Fruit fly (Drosophila melanogaster) whole organism, pupa: Measurements from ENCODE around the gene Mic26-27.

ENCODE experiments used
- CG10348 ChIP-seq: fragments of 200-800 bp; sonication (Bioruptor generic); IDR thresholded peaks from 2 replicates; pipeline ENCODE4 v1.3.6; 2022; ENCODE audit warnings: missing biosample characterization, missing genetic modification characterization
- CG12605 ChIP-seq: fragments of 200-800 bp; sonication (Bioruptor generic); IDR thresholded peaks from 2 replicates; pipeline ENCODE4 v1.3.6; 2022; ENCODE audit warnings: missing biosample characterization, missing genetic modification characterization
- CG13204 ChIP-seq: fragments of 200-800 bp; sonication (Bioruptor generic); optimal IDR thresholded peaks from 2 replicates; lab custom pipeline; 2018; ENCODE audit warnings: missing biosample characterization, mild to moderate bottlenecking, missing genetic modification characterization, moderate library complexity
- CG14655 ChIP-seq: fragments of 200-800 bp; sonication (Bioruptor generic); optimal IDR thresholded peaks from 3 replicates; lab custom pipeline; 2017; ENCODE audit warnings: mild to moderate bottlenecking, missing biosample characterization, missing genetic modification reagents, missing genetic modification characterization
- CG15710 ChIP-seq: fragments of 200-800 bp; sonication (Bioruptor generic); optimal IDR thresholded peaks from 2 replicates; lab custom pipeline; 2018; ENCODE audit warnings: missing biosample characterization, mild to moderate bottlenecking, missing genetic modification characterization, moderate library complexity
- CG17806 ChIP-seq: fragments of 200-800 bp; sonication (Bioruptor generic); optimal IDR thresholded peaks from 2 replicates; lab custom pipeline; 2018; ENCODE audit warnings: missing biosample characterization, mild to moderate bottlenecking, missing genetic modification characterization, moderate library complexity
- CG32121 ChIP-seq: fragments of 200-800 bp; sonication (Bioruptor generic); IDR thresholded peaks from 2 replicates; pipeline ENCODE4 v1.3.6; 2022; ENCODE audit warnings: missing biosample characterization, missing genetic modification characterization
- CG34367 ChIP-seq: fragments of 200-800 bp; sonication (Bioruptor generic); optimal IDR thresholded peaks from 2 replicates; lab custom pipeline; 2018; ENCODE audit warnings: missing biosample characterization, mild to moderate bottlenecking, missing genetic modification characterization
- CG4496 ChIP-seq: fragments of 200-800 bp; sonication (Bioruptor generic); IDR thresholded peaks from 3 replicates; pipeline ENCODE4 v1.3.6; 2022; ENCODE audit warnings: missing biosample characterization, missing genetic modification characterization
- CG8159 ChIP-seq: fragments of 200-800 bp; sonication (Bioruptor generic); optimal IDR thresholded peaks from 3 replicates; lab custom pipeline; 2018; ENCODE audit warnings: missing biosample characterization, mild to moderate bottlenecking, missing genetic modification characterization, moderate library complexity
- CG8301 ChIP-seq: fragments of 200-800 bp; sonication (Bioruptor generic); optimal IDR thresholded peaks from 2 replicates; lab custom pipeline; 2018; ENCODE audit warnings: missing biosample characterization, mild to moderate bottlenecking, missing genetic modification characterization
- CG9948 ChIP-seq: fragments of 200-800 bp; sonication (Bioruptor generic); optimal IDR thresholded peaks from 2 replicates; lab custom pipeline; 2018; ENCODE audit warnings: missing biosample characterization, mild to moderate bottlenecking, missing genetic modification characterization, moderate library complexity
- D1 ChIP-seq: fragments of 200-800 bp; sonication (Bioruptor generic); optimal IDR thresholded peaks from 2 replicates; lab custom pipeline; 2018; ENCODE audit warnings: missing biosample characterization, mild to moderate bottlenecking, missing genetic modification characterization, moderate library complexity
- EcR ChIP-seq: fragments of 200-800 bp; sonication (Bioruptor generic); optimal IDR thresholded peaks from 3 replicates; lab custom pipeline; 2019; ENCODE audit warnings: missing biosample characterization, missing genetic modification characterization, mild to moderate bottlenecking, moderate library complexity, missing genetic modification reagents
- Ets98B ChIP-seq: fragments of 200-800 bp; sonication (Bioruptor generic); IDR thresholded peaks from 2 replicates; pipeline ENCODE4 v1.3.6; 2022; ENCODE audit warnings: missing biosample characterization, missing genetic modification characterization
- Pif1A ChIP-seq: fragments of 200-800 bp; sonication (Bioruptor generic); optimal IDR thresholded peaks from 3 replicates; lab custom pipeline; 2016; ENCODE audit warnings: missing biosample characterization, missing genetic modification characterization
- Pif1B ChIP-seq: fragments of 200-800 bp; sonication (Bioruptor generic); optimal IDR thresholded peaks from 3 replicates; lab custom pipeline; 2016; ENCODE audit warnings: missing biosample characterization, missing genetic modification characterization
- Snoo ChIP-seq: fragments of 200-800 bp; sonication (Bioruptor generic); optimal IDR thresholded peaks from 3 replicates; lab custom pipeline; 2017; ENCODE audit warnings: missing biosample characterization, mild to moderate bottlenecking, missing genetic modification characterization, inconsistent platforms
- fd96Ca ChIP-seq: fragments of 200-800 bp; sonication (Bioruptor generic); IDR thresholded peaks from 3 replicates; pipeline ENCODE4 v1.3.6; 2022; ENCODE audit warnings: missing biosample characterization, missing genetic modification characterization
- gl ChIP-seq: fragments of 200-800 bp; sonication (Bioruptor generic); optimal IDR thresholded peaks from 2 replicates; lab custom pipeline; 2018; ENCODE audit warnings: missing biosample characterization, mild to moderate bottlenecking, missing genetic modification characterization
- rn ChIP-seq: fragments of 200-800 bp; sonication (Bioruptor generic); IDR thresholded peaks from 2 replicates; pipeline ENCODE4 v1.3.6; 2022; ENCODE audit warnings: missing biosample characterization, missing genetic modification characterization

Gene Mic26-27

dm6 chr3R:16186791-16187681, 40.4 kb upstream of the Mic26-27 start, which contains the start of gene sra:
Gene sra (plus strand): TSS chr3R:16186999.
- no peak for TF ChIP-seq EcR (GFP tag; lab: Kevin White, UChicago)
- TF ChIP-seq Pif1A (GFP tag; lab: Kevin White, UChicago) = no peak
- no peak for TF ChIP-seq CG34367 (tag; lab: Kevin White, UChicago)
- TF ChIP-seq CG12605 (GFP tag; lab: Robert Waterston, UW) = 0 out of 2 replicates have a peak, but pooled peaks have one; percentile 21
- no peak for TF ChIP-seq rn (GFP tag; lab: Robert Waterston, UW)
- TF ChIP-seq CG15710 (tag; lab: Kevin White, UChicago) = no peak
- TF ChIP-seq CG9948 (tag; lab: Kevin White, UChicago) = no peak
- TF ChIP-seq CG32121 (GFP tag; lab: Robert Waterston, UW) = no peak
- TF ChIP-seq CG13204 (GFP tag; lab: Kevin White, UChicago) = no peak
- TF ChIP-seq CG4496 (GFP tag; lab: Robert Waterston, UW) = peak; percentile 43; the same call in 1 of the 3 replicates
- TF ChIP-seq CG8301 (tag; lab: Kevin White, UChicago) = no peak
- TF ChIP-seq Ets98B (GFP tag; lab: Robert Waterston, UW) = peak; percentile 27
- TF ChIP-seq, all 21 proteins: peak for 3

dm6 chr3R:16182269-16182875, 35.7 kb upstream of the Mic26-27 start:
- TF ChIP-seq CG15710 (tag; lab: Kevin White, UChicago) = no peak
- TF ChIP-seq CG9948 (tag; lab: Kevin White, UChicago) = no peak
- no peak for TF ChIP-seq CG32121 (GFP tag; lab: Robert Waterston, UW)
- TF ChIP-seq Ets98B (GFP tag; lab: Robert Waterston, UW) = no peak
- peak; percentile 93 for TF ChIP-seq EcR (GFP tag; lab: Kevin White, UChicago)
- no peak for TF ChIP-seq gl (tag; lab: Kevin White, UChicago)
- no peak; the same call in 2 of the 3 replicates for TF ChIP-seq fd96Ca (GFP tag; lab: Robert Waterston, UW)
- TF ChIP-seq rn (GFP tag; lab: Robert Waterston, UW) = no peak
- TF ChIP-seq CG13204 (GFP tag; lab: Kevin White, UChicago) = no peak
- no peak for TF ChIP-seq Pif1A (GFP tag; lab: Kevin White, UChicago)
- TF ChIP-seq Pif1B = no peak
- no peak for TF ChIP-seq Snoo (tag; lab: Kevin White, UChicago)
- TF ChIP-seq CG8301 (tag; lab: Kevin White, UChicago) = no peak
- no peak for TF ChIP-seq CG14655
- 0 out of 3 replicates have a peak, but pooled peaks have one; percentile 39 for TF ChIP-seq CG4496 (GFP tag; lab: Robert Waterston, UW)
- TF ChIP-seq, all 21 proteins: peak for 2

dm6 chr3R:16180476-16181070, 33.9 kb upstream of the Mic26-27 start, which contains the start of gene CG8927:
Gene CG8927 (plus strand): TSS chr3R:16181020.
- TF ChIP-seq fd96Ca (GFP tag; lab: Robert Waterston, UW) (no peak), gl (tag; lab: Kevin White, UChicago) (no peak), Pif1B (no peak), CG34367 (tag; lab: Kevin White, UChicago) (no peak), D1 (no peak)

DNA sequence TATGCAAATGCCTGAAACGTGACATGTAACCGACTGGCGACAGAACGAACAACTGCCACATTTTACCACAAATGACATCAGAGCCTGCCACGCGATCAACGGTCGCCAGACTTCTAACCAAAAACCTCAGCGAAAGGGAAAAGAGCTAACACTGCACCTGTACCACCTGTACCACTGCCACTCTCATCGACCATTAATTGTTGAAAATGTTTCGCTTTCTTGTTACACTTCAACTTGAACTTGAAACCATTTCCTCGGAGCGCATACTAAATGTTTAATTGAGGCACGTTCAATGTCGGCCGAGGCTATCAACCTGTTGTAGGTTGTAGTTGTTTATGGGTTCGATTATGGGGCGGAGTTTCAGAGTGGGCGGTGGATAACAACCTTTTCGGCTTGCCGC, 29.9 kb upstream of the Mic26-27 start:
- TF ChIP-seq CG32121 (GFP tag; lab: Robert Waterston, UW) (no peak), fd96Ca (GFP tag; lab: Robert Waterston, UW) (no peak), CG17806 (tag; lab: Kevin White, UChicago) (no peak), gl (tag; lab: Kevin White, UChicago) (no peak), CG15710 (tag; lab: Kevin White, UChicago) (no peak), CG4496 (GFP tag; lab: Robert Waterston, UW) (no peak)

DNA sequence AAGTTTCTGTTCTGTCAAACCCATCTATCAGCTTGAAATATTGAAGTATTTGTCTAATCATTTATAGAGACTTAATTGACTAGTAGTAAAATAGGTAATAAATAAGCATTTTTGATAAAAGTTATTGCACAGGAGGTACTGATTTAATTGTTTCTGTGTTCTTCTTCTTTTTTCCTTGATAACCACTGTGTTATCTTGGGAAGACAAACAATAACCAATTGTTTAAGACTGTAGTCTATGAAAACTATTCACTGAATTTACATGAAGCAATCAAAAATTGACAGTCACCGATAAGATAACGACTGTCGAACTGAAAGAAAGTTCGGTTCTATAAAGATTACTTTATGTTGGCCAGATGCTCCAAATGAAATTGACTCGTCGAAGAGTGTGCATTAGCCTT, 26.8 kb upstream of the Mic26-27 start:
- no peak for TF ChIP-seq Pif1B
- TF ChIP-seq CG12605 (GFP tag; lab: Robert Waterston, UW) = no peak
- TF ChIP-seq CG14655 = no peak
- TF ChIP-seq CG4496 (GFP tag; lab: Robert Waterston, UW) = no peak
- no peak for TF ChIP-seq CG9948 (tag; lab: Kevin White, UChicago)
- no peak for TF ChIP-seq Pif1A (GFP tag; lab: Kevin White, UChicago)
- no peak for TF ChIP-seq fd96Ca (GFP tag; lab: Robert Waterston, UW)
- TF ChIP-seq CG15710 (tag; lab: Kevin White, UChicago) = no peak
- TF ChIP-seq Ets98B (GFP tag; lab: Robert Waterston, UW) = no peak
- TF ChIP-seq CG8159 = no peak
- no peak for TF ChIP-seq CG8301 (tag; lab: Kevin White, UChicago)
- no peak for TF ChIP-seq CG32121 (GFP tag; lab: Robert Waterston, UW)
- TF ChIP-seq CG17806 (tag; lab: Kevin White, UChicago) = no peak
- no peak for TF ChIP-seq CG10348 (GFP tag; lab: Robert Waterston, UW)
